Worm (Caenorhabditis elegans) whole organism, mixed stage, embryonic: ENCODE results near the gene K03H1.12.

ENCODE experiments used
- M03D4.4 ChIP-seq: sonication (generic microtip); optimal IDR thresholded peaks from 2 replicates; lab custom pipeline; 2017; ENCODE audit warnings: mild to moderate bottlenecking, missing genetic modification characterization, missing compliant biosample characterization
- bed-3 ChIP-seq: fragments of 200-800 bp; sonication (Bioruptor generic); optimal IDR thresholded peaks from 3 replicates; lab custom pipeline; 2018; ENCODE audit warnings: mild to moderate bottlenecking, missing genetic modification characterization, moderate library complexity, missing compliant biosample characterization
- ceh-39 ChIP-seq: fragments of 150-350 bp; optimal IDR thresholded peaks from 2 replicates; lab custom pipeline; 2014; ENCODE audit warnings: missing biosample characterization, missing genetic modification characterization
- ceh-43 ChIP-seq: fragments of 200-800 bp; sonication (Bioruptor generic); optimal IDR thresholded peaks from 2 replicates; lab custom pipeline; 2018; ENCODE audit warnings: mild to moderate bottlenecking, missing genetic modification characterization, moderate library complexity, missing compliant biosample characterization
- ceh-83 ChIP-seq: fragments of 200-800 bp; sonication (Bioruptor generic); optimal IDR thresholded peaks from 2 replicates; lab custom pipeline; 2018; ENCODE audit warnings: mild to moderate bottlenecking, missing genetic modification characterization, missing compliant biosample characterization
- ces-1 ChIP-seq: fragments of 150-350 bp; optimal IDR thresholded peaks from 2 replicates; lab custom pipeline; 2014; ENCODE audit warnings: missing biosample characterization, missing genetic modification reagents, missing genetic modification characterization
- cnd-1 ChIP-seq: fragments of 200-800 bp; sonication (Bioruptor generic); optimal IDR thresholded peaks from 2 replicates; lab custom pipeline; 2018; ENCODE audit warnings: mild to moderate bottlenecking, missing genetic modification characterization, missing compliant biosample characterization
- drap-1 ChIP-seq: fragments of 200-800 bp; sonication (Bioruptor generic); optimal IDR thresholded peaks from 3 replicates; lab custom pipeline; 2018; ENCODE audit warnings: mild to moderate bottlenecking, missing genetic modification characterization, missing compliant biosample characterization
- elt-1 ChIP-seq: sonication (generic microtip); optimal IDR thresholded peaks from 2 replicates; lab custom pipeline; 2017; ENCODE audit warnings: missing genetic modification characterization, mild to moderate bottlenecking, missing compliant biosample characterization, antibody characterized with exemption, moderate library complexity, borderline replicate concordance; ENCODE audit not compliant: insufficient read depth
- elt-3 ChIP-seq: fragments of 150-350 bp; optimal IDR thresholded peaks from 2 replicates; lab custom pipeline; 2014; ENCODE audit warnings: missing biosample characterization, missing genetic modification characterization
- flh-1 ChIP-seq: fragments of 200-800 bp; sonication (Bioruptor generic); optimal IDR thresholded peaks from 2 replicates; lab custom pipeline; 2018; ENCODE audit warnings: mild to moderate bottlenecking, missing genetic modification characterization, moderate library complexity, missing compliant biosample characterization
- hlh-1 ChIP-seq: fragments of 150-350 bp; optimal IDR thresholded peaks from 2 replicates; lab custom pipeline; 2014; ENCODE audit warnings: missing biosample characterization, missing genetic modification reagents, missing genetic modification characterization
- lin-13 ChIP-seq: fragments of 150-350 bp; optimal IDR thresholded peaks from 2 replicates; lab custom pipeline; 2014; ENCODE audit warnings: missing biosample characterization, missing genetic modification characterization
- lin-32 ChIP-seq: fragments of 200-800 bp; sonication (Bioruptor generic); optimal IDR thresholded peaks from 2 replicates; lab custom pipeline; 2018; ENCODE audit warnings: mild to moderate bottlenecking, missing genetic modification characterization, missing compliant biosample characterization
- lsy-2 ChIP-seq: fragments of 150-350 bp; optimal IDR thresholded peaks from 2 replicates; lab custom pipeline; 2014; ENCODE audit warnings: missing biosample characterization, missing genetic modification characterization
- mab-5 ChIP-seq: fragments of 150-350 bp; optimal IDR thresholded peaks from 2 replicates; lab custom pipeline; 2014; ENCODE audit warnings: missing biosample characterization, missing genetic modification characterization
- mls-2 ChIP-seq: sonication (generic microtip); optimal IDR thresholded peaks from 2 replicates; lab custom pipeline; 2016; ENCODE audit warnings: mild to moderate bottlenecking, missing genetic modification characterization, moderate library complexity, missing compliant biosample characterization
- nhr-12 ChIP-seq: fragments of 150-350 bp; optimal IDR thresholded peaks from 2 replicates; lab custom pipeline; 2014; ENCODE audit warnings: missing biosample characterization, missing genetic modification characterization
- nhr-2 ChIP-seq: fragments of 150-350 bp; optimal IDR thresholded peaks from 2 replicates; lab custom pipeline; 2014; ENCODE audit warnings: missing biosample characterization, missing genetic modification characterization
- nhr-237 ChIP-seq: fragments of 150-350 bp; optimal IDR thresholded peaks from 2 replicates; lab custom pipeline; 2014; ENCODE audit warnings: missing biosample characterization, missing genetic modification characterization
- nhr-28 ChIP-seq: fragments of 150-350 bp; optimal IDR thresholded peaks from 2 replicates; lab custom pipeline; 2014; ENCODE audit warnings: missing biosample characterization, missing genetic modification characterization
- pha-4 ChIP-seq: fragments of 150-350 bp; optimal IDR thresholded peaks from 2 replicates; lab custom pipeline; 2018; ENCODE audit warnings: missing biosample characterization, missing genetic modification reagents, missing genetic modification characterization
- sem-2 ChIP-seq: fragments of 200-800 bp; sonication (Bioruptor generic); optimal IDR thresholded peaks from 2 replicates; lab custom pipeline; 2018; ENCODE audit warnings: mild to moderate bottlenecking, missing genetic modification characterization, missing compliant biosample characterization
- tbx-8 ChIP-seq: fragments of 200-800 bp; sonication (Bioruptor generic); optimal IDR thresholded peaks from 2 replicates; lab custom pipeline; 2018; ENCODE audit warnings: mild to moderate bottlenecking, missing genetic modification characterization, moderate library complexity, missing compliant biosample characterization
- unc-39 ChIP-seq: fragments of 150-350 bp; optimal IDR thresholded peaks from 2 replicates; lab custom pipeline; 2014; ENCODE audit warnings: missing biosample characterization, missing genetic modification characterization
- unc-62 ChIP-seq: fragments of 150-350 bp; optimal IDR thresholded peaks from 2 replicates; lab custom pipeline; 2014; ENCODE audit warnings: missing biosample characterization, missing genetic modification reagents, missing genetic modification characterization
- zip-8 ChIP-seq: fragments of 150-350 bp; optimal IDR thresholded peaks from 2 replicates; lab custom pipeline; 2014; ENCODE audit warnings: missing biosample characterization, missing genetic modification characterization
- ztf-11 ChIP-seq: fragments of 150-350 bp; optimal IDR thresholded peaks from 2 replicates; lab custom pipeline; 2014; ENCODE audit warnings: missing biosample characterization, missing genetic modification characterization

K03H1.12 gene

ce11 chrIII:9910608-9911479 lies 30.6 kb upstream of the K03H1.12 start, which contains the start of the genes cyld-1 and F40F12.9:
cyld-1 (minus strand) TSS chrIII:9910658.
F40F12.9 (plus strand) TSS chrIII:9911328.
- TF ChIP-seq cnd-1 (tag; lab: Kevin White, UChicago) = no peak
- no peak for TF ChIP-seq lsy-2 (tag; lab: Kevin White, UChicago)
- TF ChIP-seq tbx-8 (GFP tag; lab: Kevin White, UChicago) = no peak
- no peak for TF ChIP-seq nhr-2
- no peak for TF ChIP-seq drap-1 (GFP tag; lab: Kevin White, UChicago)
- no peak for TF ChIP-seq ceh-39
- TF ChIP-seq unc-39 (tag; lab: Kevin White, UChicago) = no peak
- no peak for TF ChIP-seq ceh-43 (GFP tag; lab: Kevin White, UChicago)
- no peak for TF ChIP-seq hlh-1 (tag; lab: Kevin White, UChicago)
- TF ChIP-seq zip-8 (tag; lab: Kevin White, UChicago) = no peak
- no peak for TF ChIP-seq elt-3 (tag; lab: Kevin White, UChicago)
- TF ChIP-seq lin-13 (tag; lab: Kevin White, UChicago) = no peak
- no peak for TF ChIP-seq ces-1 (GFP tag; lab: Kevin White, UChicago)
- TF ChIP-seq lin-32 (GFP tag; lab: Kevin White, UChicago) = no peak
- TF ChIP-seq, all 35 proteins: peak for 0

ce11 chrIII:9912501-9912900 lies 28.9 kb upstream of the K03H1.12 start:
- TF ChIP-seq ztf-11 (tag; lab: Kevin White, UChicago) (no peak), unc-62 (no peak), lin-13 (tag; lab: Kevin White, UChicago) (no peak), hlh-1 (tag; lab: Kevin White, UChicago) (no peak), nhr-12 (tag; lab: Kevin White, UChicago) (no peak), nhr-2 (no peak), pha-4 (no peak), M03D4.4 (tag; lab: Kevin White, UChicago) (no peak), tbx-8 (GFP tag; lab: Kevin White, UChicago) (no peak)

- no peak for TF ChIP-seq nhr-28 (tag; lab: Kevin White, UChicago)
- TF ChIP-seq sem-2 (GFP tag; lab: Kevin White, UChicago) = no peak
- TF ChIP-seq, all 35 proteins: peak for 0
Measured at ce11 chrIII:9912998-9913397, 28.4 kb upstream of the K03H1.12 start.

- no peak for TF ChIP-seq unc-39 (tag; lab: Kevin White, UChicago)
- TF ChIP-seq tbx-8 (GFP tag; lab: Kevin White, UChicago) = no peak
- TF ChIP-seq mab-5 = no peak
- TF ChIP-seq nhr-2 = no peak
- no peak for TF ChIP-seq ceh-83 (GFP tag; lab: Kevin White, UChicago)
- TF ChIP-seq lin-32 (GFP tag; lab: Kevin White, UChicago) = no peak
- TF ChIP-seq ces-1 (GFP tag; lab: Kevin White, UChicago) = no peak
- TF ChIP-seq zip-8 (tag; lab: Kevin White, UChicago) = no peak
- no peak for TF ChIP-seq M03D4.4 (tag; lab: Kevin White, UChicago)
Measured at ce11 chrIII:9913722-9914121, 27.7 kb upstream of the K03H1.12 start, which contains the start of gene cbp-3. cbp-3 (plus strand) TSS chrIII:9913993.

- no peak for TF ChIP-seq nhr-12 (tag; lab: Kevin White, UChicago)
- no peak for TF ChIP-seq ceh-43 (GFP tag; lab: Kevin White, UChicago)
- no peak for TF ChIP-seq ceh-39
- TF ChIP-seq bed-3 (GFP tag; lab: Kevin White, UChicago) = no peak
- no peak for TF ChIP-seq sem-2 (GFP tag; lab: Kevin White, UChicago)
- TF ChIP-seq nhr-2 = no peak
- no peak for TF ChIP-seq nhr-237 (tag; lab: Kevin White, UChicago)
- no peak for TF ChIP-seq nhr-28 (tag; lab: Kevin White, UChicago)
- no peak for TF ChIP-seq elt-1 (tag; lab: Kevin White, UChicago)
- TF ChIP-seq drap-1 (GFP tag; lab: Kevin White, UChicago) = no peak
- TF ChIP-seq ceh-83 (GFP tag; lab: Kevin White, UChicago) = no peak
- TF ChIP-seq pha-4 = no peak
- TF ChIP-seq unc-39 (tag; lab: Kevin White, UChicago) = no peak
- TF ChIP-seq flh-1 (GFP tag; lab: Kevin White, UChicago) = no peak
- no peak for TF ChIP-seq M03D4.4 (tag; lab: Kevin White, UChicago)
- TF ChIP-seq hlh-1 (tag; lab: Kevin White, UChicago) = no peak
- no peak for TF ChIP-seq mls-2 (tag; lab: Kevin White, UChicago)
Measured at ce11 chrIII:9920764-9921163, 20.7 kb upstream of the K03H1.12 start, which contains the start of gene F40F12.3. F40F12.3 (minus strand) TSS chrIII:9920864.
